Fruit fly (Drosophila melanogaster) ovary, adult (tissue): Measurements from ENCODE around the gene Tango6.
A peak's percentile ranks its signal among the peaks of the same experiment; 100 is the strongest.

Experiments
- CG17801 ChIP-seq: fragments of 200-800 bp; optimal IDR thresholded peaks from 2 replicates; lab custom pipeline; 2019; ENCODE audit warnings: missing biosample characterization, mild to moderate bottlenecking, missing genetic modification characterization, moderate library complexity; ENCODE audit not compliant: partially characterized antibody

Gene Tango6

dm6 chr2L:18968370-18969105 is at the start of gene Tango6, which contains the start of gene Nak:
TSS of gene Tango6 (plus strand) at chr2L:18969028.
TSS of gene Nak (minus strand) at chr2L:18968744.
- TF ChIP-seq CG17801 (GFP tag; lab: Kevin White, UChicago): peak; percentile 46

- TF ChIP-seq CG17801 (GFP tag; lab: Kevin White, UChicago): no peak
Observed at dm6 chr2L:18919474-18919873, 49.4 kb upstream of the Tango6 start.

DNA sequence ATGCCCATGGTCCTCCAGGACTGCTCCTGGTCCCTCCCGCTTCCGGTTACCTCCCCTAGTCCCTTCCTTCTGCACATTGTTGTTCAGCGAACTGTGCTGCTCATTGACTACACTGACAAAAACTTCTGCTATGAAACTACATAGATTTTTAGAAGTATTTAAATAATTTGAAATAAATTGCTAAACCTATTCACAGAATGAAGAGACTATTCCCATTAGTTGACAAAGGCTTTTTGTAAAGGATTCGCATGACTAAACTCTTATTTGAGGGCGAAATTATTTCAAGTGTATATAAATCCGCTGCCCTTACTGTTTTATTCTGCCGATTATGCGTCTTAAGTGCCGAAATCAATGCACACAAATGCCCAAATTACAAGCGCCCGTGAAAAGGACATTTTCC is 47.6 kb upstream of the Tango6 start:
- no peak for TF ChIP-seq CG17801 (GFP tag; lab: Kevin White, UChicago)

dm6 chr2L:18924642-18925244 is 44.1 kb upstream of the Tango6 start:
- TF ChIP-seq CG17801 (GFP tag; lab: Kevin White, UChicago): no peak

- no peak for TF ChIP-seq CG17801 (GFP tag; lab: Kevin White, UChicago)
Observed at dm6 chr2L:18925387-18925786, 43.4 kb upstream of the Tango6 start.

dm6 chr2L:18925956-18926355 is 42.9 kb upstream of the Tango6 start:
- no peak for TF ChIP-seq CG17801 (GFP tag; lab: Kevin White, UChicago)

DNA sequence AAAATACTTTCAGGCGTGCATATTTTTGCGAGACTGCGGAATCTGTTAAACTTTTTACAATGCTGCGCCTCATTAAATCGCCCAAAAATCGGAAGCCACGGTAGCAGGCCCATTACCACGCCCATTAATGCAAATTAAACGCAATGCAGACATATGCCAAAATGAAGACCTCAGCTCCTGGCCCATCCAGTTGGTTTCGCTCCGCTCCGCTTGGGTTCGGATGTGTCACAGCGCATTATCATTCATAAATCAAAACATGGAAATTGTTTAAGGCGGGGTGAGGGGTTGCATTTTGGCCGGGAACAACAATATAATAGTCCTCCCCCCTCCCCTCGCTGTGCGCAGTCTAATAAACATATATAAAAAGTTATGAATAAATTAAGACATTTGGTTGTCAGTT is 40.9 kb upstream of the Tango6 start:
- TF ChIP-seq CG17801 (GFP tag; lab: Kevin White, UChicago): no peak

DNA sequence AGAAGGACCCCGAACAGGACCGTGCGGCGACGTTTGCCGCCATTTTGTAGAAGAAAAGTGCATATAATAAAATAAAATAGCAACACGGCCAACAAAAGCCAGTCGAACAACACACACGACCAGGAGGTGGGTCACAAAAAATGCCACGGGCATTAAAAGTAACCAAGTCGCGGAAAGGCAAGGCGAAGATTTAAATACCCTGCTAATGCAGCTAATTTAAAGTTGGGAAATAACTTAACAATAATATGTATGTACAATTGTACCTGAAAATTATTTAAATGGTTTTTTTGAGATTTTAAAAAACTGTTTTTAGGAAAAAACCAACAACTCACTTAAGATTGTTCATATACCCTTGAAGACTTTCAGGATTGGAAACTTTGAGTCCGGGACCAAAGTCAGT is 39.2 kb upstream of the Tango6 start:
- TF ChIP-seq CG17801 (GFP tag; lab: Kevin White, UChicago): no peak

- TF ChIP-seq CG17801 (GFP tag; lab: Kevin White, UChicago): no peak
Observed at dm6 chr2L:18930352-18931122, 38.3 kb upstream of the Tango6 start.

dm6 chr2L:18933867-18934266 is 35.0 kb upstream of the Tango6 start:
- no peak for TF ChIP-seq CG17801 (GFP tag; lab: Kevin White, UChicago)

DNA sequence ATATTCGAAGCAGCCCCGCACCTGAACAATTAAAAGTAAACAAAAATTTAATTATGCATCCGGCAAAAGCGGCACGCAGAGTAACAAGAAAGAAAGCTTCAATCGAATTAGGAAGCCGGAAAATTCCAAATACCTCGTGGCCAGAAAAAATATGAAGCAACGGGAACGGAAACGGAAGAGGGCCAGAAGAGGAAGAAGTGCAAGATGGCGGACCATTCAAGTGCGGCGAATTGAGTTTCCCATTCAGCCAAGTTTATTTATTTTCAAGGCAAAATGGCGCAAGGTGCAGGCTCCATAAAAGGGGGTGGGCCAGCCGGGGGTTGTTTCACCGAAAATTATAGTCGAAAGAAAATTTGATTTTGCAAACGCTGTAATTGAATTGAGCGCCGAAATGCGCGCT is 34.2 kb upstream of the Tango6 start:
- no peak for TF ChIP-seq CG17801 (GFP tag; lab: Kevin White, UChicago)

- TF ChIP-seq CG17801 (GFP tag; lab: Kevin White, UChicago): peak; percentile 12
Observed at dm6 chr2L:18936056-18936455, 32.8 kb upstream of the Tango6 start.

DNA sequence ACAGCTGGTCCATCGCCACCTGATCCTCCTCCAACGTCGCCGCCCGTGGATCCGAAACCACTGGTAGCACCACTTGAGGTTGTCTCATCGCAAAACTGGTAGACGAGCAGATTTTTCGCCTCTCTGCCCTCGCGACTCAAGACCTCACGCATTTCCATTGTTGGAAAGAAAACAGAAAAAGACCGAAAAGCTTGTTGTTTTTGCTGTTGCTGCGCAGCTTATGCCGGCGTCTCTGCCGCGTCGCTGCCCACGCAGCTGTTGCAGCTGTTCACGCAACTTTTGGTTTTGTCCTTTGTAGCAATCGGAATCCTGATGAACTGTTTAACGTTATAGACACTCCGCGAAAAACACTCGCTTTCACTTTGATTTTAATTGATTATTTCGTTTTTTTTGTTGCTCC is 25.5 kb upstream of the Tango6 start:
- no peak for TF ChIP-seq CG17801 (GFP tag; lab: Kevin White, UChicago)

DNA sequence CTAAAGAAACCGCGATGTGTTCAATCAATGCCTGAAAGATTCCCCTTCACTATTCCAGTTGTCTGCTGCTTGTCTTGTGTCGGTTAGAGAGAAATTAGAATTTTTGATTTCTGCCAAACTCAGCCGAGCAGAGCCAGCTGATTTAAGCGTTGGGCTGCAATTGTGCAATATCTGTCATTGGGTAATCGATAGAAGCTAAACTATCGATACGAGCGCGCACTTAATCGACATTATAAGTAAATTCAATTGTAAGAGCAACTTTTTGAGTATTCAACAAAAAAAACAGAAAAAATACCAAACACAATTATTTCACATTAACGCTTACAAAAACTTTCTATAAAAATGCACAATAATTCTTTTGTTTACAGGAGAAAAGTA is 25.0 kb upstream of the Tango6 start, which contains the start of gene ssp3:
Gene ssp3, minus strand, starts transcription at position 164 of the 378 bp plus-strand sequence.
- no peak for TF ChIP-seq CG17801 (GFP tag; lab: Kevin White, UChicago)
